Worm (Caenorhabditis elegans) whole organism, L4 larva: Measurements from ENCODE around the gene ceh-83.

Source experiments
- T20F7.1 ChIP-seq: fragments of 200-800 bp; sonication (Bioruptor generic); optimal IDR thresholded peaks from 2 replicates; lab custom pipeline; 2018; ENCODE audit warnings: mild to moderate bottlenecking, missing genetic modification characterization, missing compliant biosample characterization
- Y48G9A.11 ChIP-seq: fragments of 200-800 bp; sonication (Bioruptor generic); IDR thresholded peaks from 2 replicates; pipeline ENCODE4 v1.3.6; 2022; ENCODE audit warnings: missing genetic modification reagents, missing genetic modification characterization, missing compliant biosample characterization
- ZK546.5 ChIP-seq, 2 experiments: sonication (generic microtip); optimal IDR thresholded peaks; 2 replicates each; lab custom pipeline; 2017; ENCODE audit warnings: missing biosample characterization in 2 of 2, missing genetic modification characterization in 2 of 2
- aha-1 ChIP-seq: fragments of 150-350 bp; peaks from one replicate; lab custom pipeline; 2014; ENCODE audit warnings: missing biosample characterization, missing genetic modification characterization
- ceh-82 ChIP-seq: sonication (generic microtip); optimal IDR thresholded peaks from 2 replicates; lab custom pipeline; 2017; ENCODE audit warnings: missing biosample characterization, missing genetic modification characterization
- daf-12 ChIP-seq: fragments of 150-350 bp; optimal IDR thresholded peaks from 2 replicates; lab custom pipeline; 2014; ENCODE audit warnings: missing biosample characterization, missing genetic modification reagents, missing genetic modification characterization
- daf-8 ChIP-seq: fragments of 200-800 bp; sonication (Bioruptor generic); IDR thresholded peaks from 2 replicates; pipeline ENCODE4 v1.3.6; 2022; ENCODE audit warnings: missing genetic modification characterization, missing compliant biosample characterization
- dmd-9 ChIP-seq: fragments of 200-800 bp; sonication (Bioruptor generic); IDR thresholded peaks from 2 replicates; pipeline ENCODE4 v1.3.6; 2022; ENCODE audit warnings: missing genetic modification reagents, missing genetic modification characterization, missing compliant biosample characterization
- duxl-1 ChIP-seq: sonication (generic microtip); optimal IDR thresholded peaks from 2 replicates; lab custom pipeline; 2016; ENCODE audit warnings: mild to moderate bottlenecking, missing genetic modification characterization, moderate library complexity, missing compliant biosample characterization; ENCODE audit not compliant: poor library complexity
- egl-27 ChIP-seq: sonication (generic microtip); optimal IDR thresholded peaks from 3 replicates; lab custom pipeline; 2017; ENCODE audit warnings: missing biosample characterization, missing genetic modification reagents, missing genetic modification characterization
- fos-1 ChIP-seq: fragments of 150-350 bp; optimal IDR thresholded peaks from 2 replicates; lab custom pipeline; 2014; ENCODE audit warnings: missing biosample characterization, missing genetic modification characterization
- gei-8 ChIP-seq: fragments of 200-800 bp; sonication (Bioruptor generic); optimal IDR thresholded peaks from 2 replicates; lab custom pipeline; 2018; ENCODE audit warnings: mild to moderate bottlenecking, missing genetic modification characterization, missing compliant biosample characterization
- hmg-1.1 ChIP-seq: fragments of 200-800 bp; sonication (Bioruptor generic); IDR thresholded peaks from 2 replicates; pipeline ENCODE4 v1.3.6; 2022; ENCODE audit warnings: missing genetic modification reagents, missing genetic modification characterization, missing compliant biosample characterization
- lim-7 ChIP-seq: fragments of 200-800 bp; sonication (Bioruptor generic); IDR thresholded peaks from 2 replicates; pipeline ENCODE4 v1.3.6; 2022; ENCODE audit warnings: missing genetic modification characterization, missing compliant biosample characterization
- lin-1 ChIP-seq: fragments of 200-800 bp; sonication (Bioruptor generic); IDR thresholded peaks from 2 replicates; pipeline ENCODE4 v1.3.6; 2022; ENCODE audit warnings: missing genetic modification reagents, missing genetic modification characterization, missing compliant biosample characterization
- lsy-2 ChIP-seq, 2 experiments: fragments of 150-350 bp in 1 of 2; sonication (generic microtip) in 1 of 2; optimal IDR thresholded peaks; 2 replicates each; lab custom pipeline; 2014 to 2017; ENCODE audit warnings: missing biosample characterization in 2 of 2, missing genetic modification characterization in 2 of 2
- madf-5 ChIP-seq, 2 experiments: fragments of 200-800 bp; sonication (Bioruptor generic); IDR thresholded peaks; 2 replicates each; pipeline ENCODE4 v1.3.6; 2022; ENCODE audit warnings: missing compliant biosample characterization in 2 of 2, missing genetic modification characterization in 2 of 2
- madf-9 ChIP-seq: fragments of 200-800 bp; sonication (Bioruptor generic); conservative IDR thresholded peaks from 2 replicates; pipeline ENCODE4 v1.3.6; 2022; ENCODE audit warnings: missing genetic modification reagents, missing genetic modification characterization, missing compliant biosample characterization
- mes-2 ChIP-seq: sonication (generic microtip); optimal IDR thresholded peaks from 2 replicates; lab custom pipeline; 2016; ENCODE audit warnings: missing genotype, mild to moderate bottlenecking, missing genetic modification characterization, missing compliant biosample characterization; ENCODE audit not compliant: poor library complexity, severe bottlenecking
- nhr-111 ChIP-seq: fragments of 200-800 bp; sonication (Bioruptor generic); optimal IDR thresholded peaks from 2 replicates; lab custom pipeline; 2018; ENCODE audit warnings: mild to moderate bottlenecking, missing genetic modification characterization, missing compliant biosample characterization
- nhr-237 ChIP-seq: sonication (generic microtip); optimal IDR thresholded peaks from 2 replicates; lab custom pipeline; 2017; ENCODE audit warnings: missing biosample characterization, missing genetic modification characterization
- nhr-25 ChIP-seq: sonication (generic microtip); optimal IDR thresholded peaks from 2 replicates; lab custom pipeline; 2017; ENCODE audit warnings: missing genetic modification characterization, mild to moderate bottlenecking, missing compliant biosample characterization, antibody characterized with exemption, moderate library complexity, borderline replicate concordance; ENCODE audit not compliant: insufficient read depth
- nhr-77 ChIP-seq: fragments of 150-350 bp; optimal IDR thresholded peaks from 2 replicates; lab custom pipeline; 2014; ENCODE audit warnings: missing biosample characterization, missing genetic modification characterization
- rbr-2 ChIP-seq: sonication (generic microtip); optimal IDR thresholded peaks from 2 replicates; lab custom pipeline; 2016; ENCODE audit warnings: missing genotype, missing genetic modification characterization, missing compliant biosample characterization
- set-16 ChIP-seq: fragments of 200-800 bp; sonication (Bioruptor generic); IDR thresholded peaks from 2 replicates; pipeline ENCODE4 v1.3.6; 2022; ENCODE audit warnings: missing genetic modification reagents, missing genetic modification characterization, missing compliant biosample characterization
- snpc-1.2 ChIP-seq: fragments of 200-800 bp; sonication (Bioruptor generic); IDR thresholded peaks from 2 replicates; pipeline ENCODE4 v1.3.6; 2022; ENCODE audit warnings: missing genetic modification reagents, missing genetic modification characterization, missing compliant biosample characterization
- spr-1 ChIP-seq: sonication (generic microtip); optimal IDR thresholded peaks from 2 replicates; lab custom pipeline; 2016; ENCODE audit warnings: mild to moderate bottlenecking, missing genetic modification characterization, missing compliant biosample characterization
- spr-3 ChIP-seq: fragments of 200-800 bp; sonication (Bioruptor generic); optimal IDR thresholded peaks from 2 replicates; lab custom pipeline; 2018; ENCODE audit warnings: mild to moderate bottlenecking, missing genetic modification characterization, missing compliant biosample characterization
- tag-97 ChIP-seq: fragments of 200-800 bp; sonication (Bioruptor generic); IDR thresholded peaks from 2 replicates; pipeline ENCODE4 v1.3.6; 2022; ENCODE audit warnings: missing genetic modification characterization, missing compliant biosample characterization
- unc-62 ChIP-seq, 3 experiments: fragments of 150-350 bp in 1 of 3; sonication (generic microtip); optimal IDR thresholded peaks in 2 of 3; peaks in 1 of 3; 1 replicate in 1 of 3; 2 replicates in 2 of 3; lab custom pipeline; 2014 to 2017; ENCODE audit warnings: missing biosample characterization in 3 of 3, missing genetic modification characterization in 3 of 3, missing genetic modification reagents in 3 of 3, missing genotype in 1 of 3
- zfp-2 ChIP-seq: sonication (generic microtip); optimal IDR thresholded peaks from 2 replicates; lab custom pipeline; 2016; ENCODE audit warnings: mild to moderate bottlenecking, missing genetic modification characterization, missing compliant biosample characterization
- zfp-3 ChIP-seq: fragments of 200-800 bp; sonication (Bioruptor generic); conservative IDR thresholded peaks from 2 replicates; pipeline ENCODE4 v1.3.6; 2022; ENCODE audit warnings: missing genetic modification reagents, missing genetic modification characterization, missing compliant biosample characterization
- zip-2 ChIP-seq: fragments of 150-350 bp; optimal IDR thresholded peaks from 2 replicates; lab custom pipeline; 2014; ENCODE audit warnings: missing biosample characterization, missing genetic modification characterization
- ztf-11 ChIP-seq: fragments of 150-350 bp; optimal IDR thresholded peaks from 2 replicates; lab custom pipeline; 2014; ENCODE audit warnings: missing biosample characterization, missing genetic modification characterization
- ztf-7 ChIP-seq: fragments of 150-350 bp; optimal IDR thresholded peaks from 2 replicates; lab custom pipeline; 2014; ENCODE audit warnings: missing biosample characterization, missing genetic modification characterization

The ceh-83 gene

ce11 chrII:1759602-1760001 is 23.3 kb upstream of the ceh-83 start, which contains the start of gene F36H5.18:
TSS of gene F36H5.18 (plus strand) at chrII:1759902.
- TF ChIP-seq T20F7.1 (GFP tag; lab: Kevin White, UChicago) = no peak
- TF ChIP-seq spr-1 = no peak
- TF ChIP-seq, all 104 proteins: peak for 0

ce11 chrII:1757033-1757432 is 20.7 kb upstream of the ceh-83 start, which contains the start of gene F36H5.10:
TSS of gene F36H5.10 (plus strand) at chrII:1757333.
- no peak for TF ChIP-seq lin-1 (GFP tag; lab: Robert Waterston, UW)
- TF ChIP-seq aha-1 = peak; percentile 7
- no peak for TF ChIP-seq Y48G9A.11
- TF ChIP-seq dmd-9 (GFP tag; lab: Robert Waterston, UW) = no peak
- no peak for TF ChIP-seq set-16

ce11 chrII:1756582-1756981 is 20.2 kb upstream of the ceh-83 start, which contains the start of gene fbxb-53:
TSS of gene fbxb-53 (plus strand) at chrII:1756882.
- TF ChIP-seq egl-27 (tag; lab: Kevin White, UChicago) = no peak
- peak in 1 of 2 experiments; percentile 31 for TF ChIP-seq unc-62 (GFP tag; optimal IDR thresholded peaks at IDR 0.05 in 1 of 2; lab: Kevin White, UChicago)
- no peak for TF ChIP-seq unc-62 (tag; optimal IDR thresholded peaks at IDR 0.05; lab: Kevin White, UChicago)

ce11 chrII:1756072-1756471 is 19.7 kb upstream of the ceh-83 start, which contains the start of gene F36H5.17:
TSS of gene F36H5.17 (minus strand) at chrII:1756172.
- no peak for TF ChIP-seq nhr-237 (tag; lab: Kevin White, UChicago)
- TF ChIP-seq daf-12 = no peak
- no peak for TF ChIP-seq duxl-1 (tag; lab: Kevin White, UChicago)
- TF ChIP-seq ztf-7 (tag; lab: Kevin White, UChicago) = no peak
- no peak for TF ChIP-seq Y48G9A.11
- no peak for TF ChIP-seq madf-9
- TF ChIP-seq, all 104 proteins: peak for 0

ce11 chrII:1752990-1753389 is 16.7 kb upstream of the ceh-83 start, which contains the start of gene F36H5.9:
TSS of gene F36H5.9 (minus strand) at chrII:1753090.
- TF ChIP-seq zfp-3 (GFP tag; lab: Robert Waterston, UW) (no peak), set-16 (no peak), egl-27 (tag; lab: Kevin White, UChicago) (no peak), snpc-1.2 (GFP tag; lab: Robert Waterston, UW) (no peak), hmg-1.1 (GFP tag; lab: Robert Waterston, UW) (no peak), nhr-77 (no peak), T20F7.1 (GFP tag; lab: Kevin White, UChicago) (no peak), spr-3 (no peak), daf-8 (GFP tag; lab: Robert Waterston, UW) (no peak), ZK546.5 (tag; optimal IDR thresholded peaks at IDR 0.05; lab: Kevin White, UChicago) (no peak), ceh-82 (tag; lab: Kevin White, UChicago) (no peak), lim-7 (GFP tag; lab: Robert Waterston, UW) (no peak), zip-2 (tag; lab: Kevin White, UChicago) (no peak)
- TF ChIP-seq, all 104 proteins: peak for 0

ce11 chrII:1750413-1750812 is 14.1 kb upstream of the ceh-83 start, which contains the start of the genes F36H5.13 and F36H5.8:
TSS of gene F36H5.13 (minus strand) at chrII:1750513.
TSS of gene F36H5.8 (minus strand) at chrII:1750686.
- TF ChIP-seq aha-1 (peak; percentile 9), madf-5 (GFP tag; IDR thresholded peaks at IDR 0.05; lab: Robert Waterston, UW) (no peak)

ce11 chrII:1744183-1744582 is 7.8 kb upstream of the ceh-83 start, which contains the start of gene clec-19:
TSS of gene clec-19 (plus strand) at chrII:1744483.
- no peak for TF ChIP-seq nhr-111 (GFP tag; lab: Kevin White, UChicago)
- TF ChIP-seq unc-62 (GFP tag; optimal IDR thresholded peaks at IDR 0.05 in 1 of 2; lab: Kevin White, UChicago) = no peak
- TF ChIP-seq unc-62 (tag; optimal IDR thresholded peaks at IDR 0.05; lab: Kevin White, UChicago) = no peak
- TF ChIP-seq lsy-2 (tag; optimal IDR thresholded peaks at IDR 0.05; lab: Kevin White, UChicago) = no peak
- TF ChIP-seq ztf-11 (tag; lab: Kevin White, UChicago) = no peak
- TF ChIP-seq gei-8 = no peak
- no peak for TF ChIP-seq rbr-2
- TF ChIP-seq daf-8 (GFP tag; lab: Robert Waterston, UW) = no peak
- TF ChIP-seq mes-2 = no peak
- TF ChIP-seq tag-97 (GFP tag; lab: Robert Waterston, UW) = no peak
- no peak for TF ChIP-seq spr-1
- no peak for TF ChIP-seq zfp-2
- no peak for TF ChIP-seq fos-1 (tag; lab: Kevin White, UChicago)
- no peak for TF ChIP-seq zip-2 (tag; lab: Kevin White, UChicago)
- TF ChIP-seq nhr-25 (tag; lab: Kevin White, UChicago) = no peak
